Worm (Caenorhabditis elegans): Measurements from ENCODE around the gene Y53F4B.25.
"Not testable (repeated sequence)": the region's sequence is repeated elsewhere in the genome, so short reads cannot be mapped to it uniquely, and the experiment has no call there.

DNA sequence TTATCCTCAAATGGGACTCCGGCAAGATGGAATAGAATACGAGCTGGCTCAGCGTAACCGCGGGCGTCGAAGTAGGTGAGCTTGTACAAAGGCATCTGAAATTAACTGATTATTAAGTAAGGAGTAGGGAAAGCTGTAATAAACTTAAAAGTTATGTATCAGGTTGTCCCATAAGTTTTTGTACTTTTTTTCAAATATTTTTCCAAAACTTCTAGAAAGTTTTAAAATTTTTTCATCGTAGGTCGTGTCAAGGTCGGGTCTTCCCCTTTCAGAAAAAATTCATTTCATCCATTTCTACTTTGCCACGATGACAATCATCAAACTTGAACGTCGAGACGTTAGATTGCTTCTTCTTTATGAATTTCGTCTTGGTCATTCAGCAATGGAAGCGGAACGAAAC lies 35.8 kb downstream of the Y53F4B.25 start, which contains the start of gene gst-39:
- TF ChIP-seq C17E4.6 (GFP tag; IDR thresholded peaks at IDR 0.05); T26A5.8 (tag; optimal IDR thresholded peaks at IDR 0.05); lag-1 (GFP tag; IDR thresholded peaks at IDR 0.05); lin-40 (tag; optimal IDR thresholded peaks at IDR 0.05); unc-130 (GFP tag; optimal IDR thresholded peaks at IDR 0.05); unc-62 (GFP tag; optimal IDR thresholded peaks at IDR 0.05); madf-10 (tag; optimal IDR thresholded peaks at IDR 0.05); pha-4 (tag; optimal IDR thresholded peaks at IDR 0.05); aptf-2 (GFP tag; conservative IDR thresholded peaks at IDR 0.05); nhr-90 (tag; optimal IDR thresholded peaks at IDR 0.05); let-607 (tag; optimal IDR thresholded peaks at IDR 0.05); F49E8.2 (tag; optimal IDR thresholded peaks at IDR 0.05; ENCODE audit: insufficient read depth); F10E7.11 (tag; optimal IDR thresholded peaks at IDR 0.05); T07F8.4 (tag; optimal IDR thresholded peaks at IDR 0.05): not testable (repeated sequence)
